Worm (Caenorhabditis elegans) whole organism, L1 larva: Measurements from ENCODE around the gene C06A6.7.

Experiments
- C04F5.9 ChIP-seq: sonication (generic microtip); optimal IDR thresholded peaks from 2 replicates; lab custom pipeline; 2016; ENCODE audit warnings: missing genetic modification characterization, missing compliant biosample characterization
- Y116A8C.19 ChIP-seq: sonication (generic microtip); optimal IDR thresholded peaks from 2 replicates; lab custom pipeline; 2016; ENCODE audit warnings: missing compliant biosample characterization, missing genetic modification characterization, borderline replicate concordance
- aha-1 ChIP-seq: fragments of 150-350 bp; optimal IDR thresholded peaks from 2 replicates; lab custom pipeline; 2014; ENCODE audit warnings: missing biosample characterization, missing genetic modification characterization
- blmp-1 ChIP-seq: fragments of 150-350 bp; optimal IDR thresholded peaks from 2 replicates; lab custom pipeline; 2014; ENCODE audit warnings: missing biosample characterization, missing genetic modification characterization
- ceh-88 ChIP-seq: fragments of 200-800 bp; sonication (Bioruptor generic); IDR thresholded peaks from 2 replicates; pipeline ENCODE4 v1.3.6; 2022; ENCODE audit warnings: missing genetic modification characterization, missing compliant biosample characterization
- ceh-90 ChIP-seq: sonication (generic microtip); optimal IDR thresholded peaks from 2 replicates; lab custom pipeline; 2016; ENCODE audit warnings: missing genetic modification characterization, missing compliant biosample characterization
- ces-1 ChIP-seq: fragments of 150-350 bp; optimal IDR thresholded peaks from 2 replicates; lab custom pipeline; 2014; ENCODE audit warnings: missing biosample characterization, missing genetic modification reagents, missing genetic modification characterization
- dsc-1 ChIP-seq: sonication (generic microtip); optimal IDR thresholded peaks from 2 replicates; lab custom pipeline; 2016; ENCODE audit warnings: mild to moderate bottlenecking, missing genetic modification characterization, missing compliant biosample characterization
- efl-1 ChIP-seq, 4 experiments: fragments of 150-350 bp; optimal IDR thresholded peaks in 3 of 4; peaks in 1 of 4; 1 replicate in 1 of 4; 2 replicates in 3 of 4; lab custom pipeline; 2014; ENCODE audit warnings: missing biosample characterization in 2 of 4, missing genetic modification characterization in 2 of 4, missing genetic modification reagents in 2 of 4
- egl-13 ChIP-seq: sonication (generic microtip); optimal IDR thresholded peaks from 2 replicates; lab custom pipeline; 2016; ENCODE audit warnings: missing genotype, missing genetic modification reagents, missing genetic modification characterization, missing compliant biosample characterization
- elt-2 ChIP-seq: sonication (generic microtip); optimal IDR thresholded peaks from 2 replicates; lab custom pipeline; 2016; ENCODE audit warnings: missing genetic modification characterization, mild to moderate bottlenecking, inconsistent platforms, missing compliant biosample characterization, missing genetic modification reagents
- fkh-4 ChIP-seq: sonication (generic microtip); optimal IDR thresholded peaks from 2 replicates; lab custom pipeline; 2016; ENCODE audit warnings: missing compliant biosample characterization, missing genetic modification characterization, borderline replicate concordance
- lin-14 ChIP-seq: fragments of 200-800 bp; sonication (Bioruptor generic); optimal IDR thresholded peaks from 2 replicates; lab custom pipeline; 2018; ENCODE audit warnings: mild to moderate bottlenecking, missing genetic modification characterization, moderate library complexity, missing compliant biosample characterization
- lin-39 ChIP-seq: fragments of 150-350 bp; optimal IDR thresholded peaks from 2 replicates; lab custom pipeline; 2014; ENCODE audit warnings: missing biosample characterization, missing genetic modification reagents, missing genetic modification characterization
- lir-3 ChIP-seq: sonication (generic microtip); optimal IDR thresholded peaks from 2 replicates; lab custom pipeline; 2016; ENCODE audit warnings: mild to moderate bottlenecking, missing genetic modification characterization, moderate library complexity, missing compliant biosample characterization; ENCODE audit not compliant: poor library complexity
- mab-9 ChIP-seq: fragments of 200-800 bp; sonication (Bioruptor generic); IDR thresholded peaks from 2 replicates; pipeline ENCODE4 v1.3.6; 2022; ENCODE audit warnings: missing genetic modification reagents, missing genetic modification characterization, missing compliant biosample characterization
- mdl-1 ChIP-seq, 2 experiments: fragments of 150-350 bp; optimal IDR thresholded peaks; 2 replicates each; lab custom pipeline; 2014 to 2017; ENCODE audit warnings: missing biosample characterization in 2 of 2, missing genetic modification characterization in 2 of 2, inconsistent platforms in 1 of 2
- mef-2 ChIP-seq: fragments of 150-350 bp; optimal IDR thresholded peaks from 2 replicates; lab custom pipeline; 2014; ENCODE audit warnings: missing biosample characterization, missing genetic modification characterization
- nhr-12 ChIP-seq: sonication (generic microtip); optimal IDR thresholded peaks from 2 replicates; lab custom pipeline; 2017; ENCODE audit warnings: missing biosample characterization, missing genetic modification characterization
- nhr-28 ChIP-seq: fragments of 150-350 bp; optimal IDR thresholded peaks from 2 replicates; lab custom pipeline; 2014; ENCODE audit warnings: missing biosample characterization, missing genetic modification characterization
- nhr-47 ChIP-seq: sonication (generic microtip); optimal IDR thresholded peaks from 2 replicates; lab custom pipeline; 2016; ENCODE audit warnings: mild to moderate bottlenecking, missing genetic modification characterization, moderate library complexity, missing compliant biosample characterization
- nhr-71 ChIP-seq: sonication (generic microtip); optimal IDR thresholded peaks from 2 replicates; lab custom pipeline; 2016; ENCODE audit warnings: mild to moderate bottlenecking, missing genetic modification characterization, moderate library complexity, missing compliant biosample characterization
- nhr-84 ChIP-seq: sonication (generic microtip); optimal IDR thresholded peaks from 2 replicates; lab custom pipeline; 2017; ENCODE audit warnings: missing biosample characterization, missing genetic modification characterization
- pag-3 ChIP-seq: sonication (generic microtip); optimal IDR thresholded peaks from 2 replicates; lab custom pipeline; 2017; ENCODE audit warnings: missing genetic modification characterization, mild to moderate bottlenecking, missing compliant biosample characterization, antibody characterized with exemption, borderline replicate concordance; ENCODE audit not compliant: insufficient read depth
- skn-1 ChIP-seq: fragments of 150-350 bp; optimal IDR thresholded peaks from 2 replicates; lab custom pipeline; 2014; ENCODE audit warnings: missing biosample characterization, missing genetic modification characterization
- snpc-4 ChIP-seq: fragments of 150-350 bp; optimal IDR thresholded peaks from 2 replicates; lab custom pipeline; 2014; ENCODE audit warnings: missing biosample characterization, missing genetic modification characterization
- snu-23 ChIP-seq: sonication (generic microtip); optimal IDR thresholded peaks from 2 replicates; lab custom pipeline; 2016; ENCODE audit warnings: missing genetic modification characterization, missing compliant biosample characterization
- sox-4 ChIP-seq: sonication (generic microtip); optimal IDR thresholded peaks from 2 replicates; lab custom pipeline; 2016; ENCODE audit warnings: missing genetic modification characterization, missing compliant biosample characterization
- tbx-2 ChIP-seq: sonication (generic microtip); optimal IDR thresholded peaks from 2 replicates; lab custom pipeline; 2016; ENCODE audit warnings: missing genetic modification characterization, missing compliant biosample characterization
- tlp-1 ChIP-seq: fragments of 150-350 bp; optimal IDR thresholded peaks from 2 replicates; lab custom pipeline; 2014; ENCODE audit warnings: missing biosample characterization, missing genetic modification characterization
- unc-130 ChIP-seq: fragments of 150-350 bp; optimal IDR thresholded peaks from 2 replicates; lab custom pipeline; 2017; ENCODE audit warnings: missing biosample characterization, missing genetic modification characterization, inconsistent platforms
- unc-30 ChIP-seq: sonication (generic microtip); optimal IDR thresholded peaks from 2 replicates; lab custom pipeline; 2017; ENCODE audit warnings: missing biosample characterization, missing genetic modification characterization
- unc-62 ChIP-seq: fragments of 150-350 bp; optimal IDR thresholded peaks from 2 replicates; lab custom pipeline; 2014; ENCODE audit warnings: missing biosample characterization, missing genetic modification reagents, missing genetic modification characterization
- unc-86 ChIP-seq: sonication (generic microtip); optimal IDR thresholded peaks from 2 replicates; lab custom pipeline; 2016; ENCODE audit warnings: missing genetic modification characterization, missing compliant biosample characterization
- xbp-1 ChIP-seq: sonication (generic microtip); optimal IDR thresholded peaks from 2 replicates; lab custom pipeline; 2016; ENCODE audit warnings: missing genetic modification characterization, missing compliant biosample characterization
- zag-1 ChIP-seq: fragments of 150-350 bp; optimal IDR thresholded peaks from 2 replicates; lab custom pipeline; 2014; ENCODE audit warnings: missing biosample characterization, missing genetic modification characterization

The C06A6.7 gene

ce11 chrIV:7838426-7838825 is at the start of gene C06A6.7:
Gene C06A6.7, minus strand, starts transcription at chrIV:7838526.
- TF ChIP-seq ceh-88 (GFP tag; lab: Robert Waterston, UW) (no peak), efl-1 (optimal IDR thresholded peaks at IDR 0.05; lab: Kevin White, UChicago) (no peak), efl-1 (GFP tag; optimal IDR thresholded peaks at IDR 0.05 in 1 of 2; lab: Kevin White, UChicago) (no peak), lir-3 (tag; lab: Kevin White, UChicago) (no peak), blmp-1 (tag; lab: Kevin White, UChicago) (no peak), skn-1 (no peak), ceh-90 (no peak), snu-23 (no peak), aha-1 (tag; lab: Kevin White, UChicago) (no peak), lin-14 (no peak), unc-62 (GFP tag; lab: Kevin White, UChicago) (no peak), ces-1 (GFP tag; lab: Kevin White, UChicago) (no peak), nhr-47 (tag; lab: Kevin White, UChicago) (no peak)

ce11 chrIV:7881726-7882125 is 43.4 kb upstream of the C06A6.7 start, which contains the start of gene atic-1:
Gene atic-1, plus strand, starts transcription at chrIV:7882026.
- TF ChIP-seq nhr-84 (no peak), lin-14 (no peak), nhr-71 (no peak), unc-30 (tag; lab: Kevin White, UChicago) (no peak), lin-39 (tag; lab: Kevin White, UChicago) (no peak), xbp-1 (tag; lab: Kevin White, UChicago) (no peak), egl-13 (tag; lab: Kevin White, UChicago) (no peak), mab-9 (GFP tag; lab: Robert Waterston, UW) (no peak), snpc-4 (no peak), sox-4 (tag; lab: Kevin White, UChicago) (no peak), zag-1 (tag; lab: Kevin White, UChicago) (no peak), Y116A8C.19 (tag; lab: Kevin White, UChicago) (no peak), dsc-1 (tag; lab: Kevin White, UChicago) (no peak), C04F5.9 (tag; lab: Kevin White, UChicago) (no peak), unc-62 (GFP tag; lab: Kevin White, UChicago) (no peak), nhr-28 (tag; lab: Kevin White, UChicago) (no peak)

ce11 chrIV:7881166-7881565 is 42.8 kb upstream of the C06A6.7 start:
- TF ChIP-seq efl-1 (optimal IDR thresholded peaks at IDR 0.05; lab: Kevin White, UChicago) (no peak), efl-1 (GFP tag; optimal IDR thresholded peaks at IDR 0.05 in 1 of 2; lab: Kevin White, UChicago) (no peak), elt-2 (tag; lab: Kevin White, UChicago) (peak; percentile 53), tlp-1 (tag; lab: Kevin White, UChicago) (peak; percentile 54)

ce11 chrIV:7879017-7879416 is 40.7 kb upstream of the C06A6.7 start, which contains the start of gene srt-73:
Gene srt-73, plus strand, starts transcription at chrIV:7879317.
- TF ChIP-seq efl-1 (optimal IDR thresholded peaks at IDR 0.05; lab: Kevin White, UChicago) (no peak), efl-1 (GFP tag; optimal IDR thresholded peaks at IDR 0.05 in 1 of 2; lab: Kevin White, UChicago) (peak in 1 of 2 experiments; percentile 63), dsc-1 (tag; lab: Kevin White, UChicago) (no peak)

ce11 chrIV:7877781-7878180 is 39.5 kb upstream of the C06A6.7 start, which contains the start of gene kin-26:
Gene kin-26, minus strand, starts transcription at chrIV:7877881.
- no peak for TF ChIP-seq unc-62 (GFP tag; lab: Kevin White, UChicago)
- TF ChIP-seq efl-1 (optimal IDR thresholded peaks at IDR 0.05; lab: Kevin White, UChicago), result no peak
- TF ChIP-seq efl-1 (GFP tag; optimal IDR thresholded peaks at IDR 0.05 in 1 of 2; lab: Kevin White, UChicago), result peak in 1 of 2 experiments; percentile 4

ce11 chrIV:7877255-7877654 is 38.9 kb upstream of the C06A6.7 start:
- TF ChIP-seq unc-130 (tag; lab: Kevin White, UChicago), result no peak
- TF ChIP-seq skn-1, result no peak
- no peak for TF ChIP-seq nhr-84
- TF ChIP-seq mdl-1 (tag; optimal IDR thresholded peaks at IDR 0.05; lab: Kevin White, UChicago), result no peak
- no peak for TF ChIP-seq dsc-1 (tag; lab: Kevin White, UChicago)
- TF ChIP-seq pag-3 (tag; lab: Kevin White, UChicago), result no peak
- TF ChIP-seq C04F5.9 (tag; lab: Kevin White, UChicago), result no peak
- TF ChIP-seq tbx-2, result no peak
- TF ChIP-seq unc-30 (tag; lab: Kevin White, UChicago), result no peak
- no peak for TF ChIP-seq ceh-88 (GFP tag; lab: Robert Waterston, UW)
- no peak for TF ChIP-seq nhr-12
- TF ChIP-seq blmp-1 (tag; lab: Kevin White, UChicago), result no peak
- TF ChIP-seq mab-9 (GFP tag; lab: Robert Waterston, UW), result no peak
- no peak for TF ChIP-seq lir-3 (tag; lab: Kevin White, UChicago)
- no peak for TF ChIP-seq fkh-4 (tag; lab: Kevin White, UChicago)
- TF ChIP-seq snpc-4, result no peak
- no peak for TF ChIP-seq mef-2 (tag; lab: Kevin White, UChicago)
- no peak for TF ChIP-seq unc-86 (tag; lab: Kevin White, UChicago)
